Worm (Caenorhabditis elegans): Measurements from ENCODE around the gene F16H6.7.

DNA sequence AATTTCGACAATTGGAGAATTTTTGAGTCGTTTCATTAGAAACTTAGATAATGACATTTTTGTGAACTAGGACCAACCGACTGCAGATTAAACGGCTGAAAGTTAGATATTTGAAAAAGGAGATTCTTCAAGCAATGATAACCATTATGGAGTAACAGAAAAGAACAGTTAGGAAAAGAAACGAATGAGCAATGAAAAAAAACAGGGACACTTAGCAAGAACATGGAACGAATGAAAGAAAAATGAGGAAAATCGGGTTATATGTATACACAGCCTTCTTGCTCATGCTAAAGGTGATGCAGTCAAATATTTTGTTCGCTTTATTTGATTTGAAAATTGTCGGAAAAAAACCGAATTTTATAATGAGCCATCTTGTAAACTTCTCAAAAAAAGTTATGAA, 15.4 kb upstream of the F16H6.7 start, which contains the start of gene F16H6.10:
- TF ChIP-seq W03F9.2 (tag; optimal IDR thresholded peaks at IDR 0.05), result no peak
- no peak for TF ChIP-seq dao-5 (tag; optimal IDR thresholded peaks at IDR 0.05)

Data from whole organism, L4/young adult.